Fruit fly (Drosophila melanogaster): ENCODE measurements around the gene hoip.

hoip gene

DNA sequence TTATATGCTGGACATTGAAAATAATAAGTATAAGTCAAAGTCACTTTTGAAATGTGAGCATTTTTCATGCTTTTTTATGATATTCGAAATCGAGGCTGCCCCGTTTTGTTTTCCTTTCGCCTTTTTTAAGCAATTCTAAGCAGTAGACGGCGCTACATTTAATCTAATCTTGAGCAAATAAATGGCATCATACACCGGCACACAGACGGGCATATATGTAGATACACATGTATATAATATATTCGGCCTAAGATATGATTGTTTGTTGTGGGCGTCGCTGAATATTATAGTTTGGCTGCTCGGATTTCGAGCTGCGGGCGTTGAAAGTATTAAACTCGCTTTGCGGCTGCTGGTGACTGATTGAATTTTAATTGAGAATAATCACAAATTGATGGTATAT lies 27.3 kb upstream of the hoip start:
- TF ChIP-seq CG10543 (GFP tag; optimal IDR thresholded peaks at IDR 0.05) (no peak), slou (GFP tag; optimal IDR thresholded peaks at IDR 0.05) (no peak), CG6175 (GFP tag; IDR thresholded peaks at IDR 0.05) (no peak), slbo (GFP tag; IDR thresholded peaks at IDR 0.05) (0 out of 2 replicates have a peak, but pooled peaks have one; percentile 25), CG15514 (GFP tag; optimal IDR thresholded peaks at IDR 0.05) (no peak), CG30020 (tag; optimal IDR thresholded peaks at IDR 0.05) (no peak), Med (GFP tag) (peak; percentile 85), mirr (GFP tag; optimal IDR thresholded peaks at IDR 0.05) (peak; percentile 4), CG34376 (GFP tag; optimal IDR thresholded peaks at IDR 0.05) (no peak), CG9609 (GFP tag; optimal IDR thresholded peaks at IDR 0.05) (no peak), CG2678 (tag; optimal IDR thresholded peaks at IDR 0.05) (peak; percentile 38), exex (tag; optimal IDR thresholded peaks at IDR 0.05) (peak; percentile 58), pzg (GFP tag; optimal IDR thresholded peaks at IDR 0.05) (no peak), D19A (tag; optimal IDR thresholded peaks at IDR 0.05) (peak; percentile 42), Meics (GFP tag; optimal IDR thresholded peaks at IDR 0.05) (peak; percentile 18), CG7839 (tag; optimal IDR thresholded peaks at IDR 0.05) (peak; percentile 23), CG8290 (GFP tag; optimal IDR thresholded peaks at IDR 0.05) (no peak), CG8290 (tag; optimal IDR thresholded peaks at IDR 0.05) (peak in 1 of 2 experiments; percentile 10)

DNA sequence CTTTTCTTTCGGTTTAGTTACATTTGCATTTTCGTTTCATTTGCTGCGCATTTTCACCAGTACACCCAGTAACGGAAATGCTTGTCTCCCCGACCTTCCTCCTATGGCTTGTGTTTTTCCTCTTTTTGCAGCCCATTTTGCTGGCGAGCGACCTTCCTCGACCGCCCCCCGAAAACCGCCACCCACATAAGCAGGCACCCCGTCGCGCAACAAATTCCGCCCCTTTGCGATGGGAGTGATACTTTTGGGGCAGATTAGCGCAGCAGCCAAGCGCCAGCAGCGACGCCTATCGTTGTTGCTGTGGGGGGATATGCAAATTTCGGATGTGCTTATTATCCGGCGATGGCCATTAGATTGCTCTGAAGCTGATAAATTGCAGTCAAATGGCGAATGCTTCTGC lies 26.4 kb upstream of the hoip start:
- TF ChIP-seq Hsf (GFP tag; optimal IDR thresholded peaks at IDR 0.05) (no peak), Sry-β (GFP tag; optimal IDR thresholded peaks at IDR 0.05) (no peak), luna (GFP tag; optimal IDR thresholded peaks at IDR 0.05) (no peak), D19A (tag; optimal IDR thresholded peaks at IDR 0.05) (no peak), Taf1 (GFP tag; IDR thresholded peaks at IDR 0.05) (no peak), prd (optimal IDR thresholded peaks at IDR 0.05) (no peak), prd (GFP tag; IDR thresholded peaks at IDR 0.05) (no peak), Neu2 (GFP tag; optimal IDR thresholded peaks at IDR 0.05; ENCODE audit: borderline replicate concordance) (no peak), Bteb2 (GFP tag; optimal IDR thresholded peaks at IDR 0.05) (no peak), CG1602 (GFP tag; optimal IDR thresholded peaks at IDR 0.05) (no peak), ssp (GFP tag; IDR thresholded peaks at IDR 0.05) (no peak), mam (GFP tag; optimal IDR thresholded peaks at IDR 0.05) (no peak), chinmo (GFP tag; IDR thresholded peaks at IDR 0.05; ENCODE audit: partially characterized antibody) (0 out of 4 replicates have a peak, but pooled peaks have one; percentile 25), abd-A (tag; optimal IDR thresholded peaks at IDR 0.05) (peak; percentile 53), Ssrp (tag; optimal IDR thresholded peaks at IDR 0.05) (no peak), crc (GFP tag; optimal IDR thresholded peaks at IDR 0.05) (no peak), CG8924 (tag; optimal IDR thresholded peaks at IDR 0.05) (no peak), CG4424 (GFP tag; optimal IDR thresholded peaks at IDR 0.05) (no peak), CG1603 (tag; optimal IDR thresholded peaks at IDR 0.05) (no peak), Adf1 (GFP tag; IDR thresholded peaks at IDR 0.05) (no peak; the same call in 1 of the 2 replicates), peb (GFP tag; IDR thresholded peaks at IDR 0.05) (no peak), CG12219 (GFP tag; optimal IDR thresholded peaks at IDR 0.05) (no peak), usp (GFP tag; optimal IDR thresholded peaks at IDR 0.05) (no peak), CG12659 (GFP tag; optimal IDR thresholded peaks at IDR 0.05) (no peak), sob (GFP tag; IDR thresholded peaks at IDR 0.05) (no peak), sqz (GFP tag; optimal IDR thresholded peaks at IDR 0.05) (no peak), zfh1 (GFP tag; IDR thresholded peaks at IDR 0.05) (no peak), Bgb (GFP tag; IDR thresholded peaks at IDR 0.05; ENCODE audit: partially characterized antibody) (0 out of 2 replicates have a peak, but pooled peaks have one; percentile 13), jumu (GFP tag; optimal IDR thresholded peaks at IDR 0.05) (no peak), CG7745 (tag; optimal IDR thresholded peaks at IDR 0.05) (no peak), klu (GFP tag; IDR thresholded peaks at IDR 0.05) (no peak), CG8290 (GFP tag; optimal IDR thresholded peaks at IDR 0.05) (no peak), CG8290 (tag; optimal IDR thresholded peaks at IDR 0.05) (peak in 1 of 2 experiments; percentile 5), CG12769 (tag; optimal IDR thresholded peaks at IDR 0.05) (peak; percentile 31), CG32532 (GFP tag; IDR thresholded peaks at IDR 0.05) (peak; percentile 10; the same call in 1 of the 2 replicates), fd102C (GFP tag; optimal IDR thresholded peaks at IDR 0.05) (no peak), CG6175 (GFP tag; IDR thresholded peaks at IDR 0.05) (no peak)

Measured in whole organism, embryonic.